1 worm cellular context compared by ENCODE assay signal in genomic region chrX:6150949-6151519, ce11.
TF ChIP-seq lines count a peak whose summit lies in the region.

No protein-coding gene starts in this region.

TF ChIP-seq in whole organism, late embryonic, 69 proteins besides CTCF, POLR2A, EP300 and RAD21 (continued from another document):
- TF ChIP-seq T23F11.4 (GFP tag; optimal IDR thresholded peaks at IDR 0.05; lab: Kevin White, UChicago) (no peak), hlh-8 (tag; optimal IDR thresholded peaks at IDR 0.05; lab: Kevin White, UChicago) (peak; percentile 72), unc-3 (GFP tag; conservative IDR thresholded peaks at IDR 0.05; lab: Robert Waterston, UW) (no peak), unc-3 (tag; optimal IDR thresholded peaks at IDR 0.05; lab: Kevin White, UChicago) (no peak), gmeb-2 (tag; optimal IDR thresholded peaks at IDR 0.05; lab: Kevin White, UChicago) (no peak), unc-86 (tag; optimal IDR thresholded peaks at IDR 0.05; lab: Kevin White, UChicago) (no peak), odd-2 (tag; optimal IDR thresholded peaks at IDR 0.05; lab: Kevin White, UChicago) (no peak), sox-2 (GFP tag; IDR thresholded peaks at IDR 0.05; lab: Robert Waterston, UW) (no peak), unc-55 (GFP tag; optimal IDR thresholded peaks at IDR 0.05; lab: Kevin White, UChicago) (peak; percentile 37)
